Fruit fly (Drosophila melanogaster) whole organism, embryonic: ENCODE data around the gene DIP-eta.

ENCODE experiments used
- Antp ChIP-seq: fragments of 200-800 bp; sonication (Bioruptor generic); optimal IDR thresholded peaks from 3 replicates; lab custom pipeline; 2016; ENCODE audit warnings: missing biosample characterization, missing genetic modification characterization
- CG10431 ChIP-seq: fragments of 200-800 bp; sonication (Bioruptor generic); optimal IDR thresholded peaks from 3 replicates; lab custom pipeline; 2018; ENCODE audit warnings: missing biosample characterization, mild to moderate bottlenecking, missing genetic modification characterization
- CG11093 ChIP-seq: fragments of 200-800 bp; sonication (Bioruptor generic); IDR thresholded peaks from 3 replicates; pipeline ENCODE4 v1.3.6; 2022; ENCODE audit warnings: missing biosample characterization, missing genetic modification characterization
- CG11456 ChIP-seq: fragments of 200-800 bp; sonication (Bioruptor generic); IDR thresholded peaks from 3 replicates; pipeline ENCODE4 v1.3.6; 2022; ENCODE audit warnings: missing biosample characterization, missing genetic modification characterization
- CG12769 ChIP-seq: fragments of 200-800 bp; sonication (Bioruptor generic); optimal IDR thresholded peaks from 2 replicates; lab custom pipeline; 2019; ENCODE audit warnings: missing biosample characterization, mild to moderate bottlenecking, missing genetic modification characterization, moderate library complexity
- CG15269 ChIP-seq: fragments of 200-800 bp; sonication (Bioruptor generic); optimal IDR thresholded peaks from 2 replicates; lab custom pipeline; 2018; ENCODE audit warnings: missing biosample characterization, mild to moderate bottlenecking, missing genetic modification characterization, moderate library complexity
- CG15514 ChIP-seq: fragments of 200-800 bp; sonication (Bioruptor generic); optimal IDR thresholded peaks from 3 replicates; lab custom pipeline; 2017; ENCODE audit warnings: missing biosample characterization, missing genetic modification characterization, mild to moderate bottlenecking, moderate library complexity, missing genetic modification reagents
- CG1603 ChIP-seq: fragments of 200-800 bp; sonication (Bioruptor generic); optimal IDR thresholded peaks from 2 replicates; lab custom pipeline; 2019; ENCODE audit warnings: missing biosample characterization, mild to moderate bottlenecking, missing genetic modification characterization, moderate library complexity
- CG30020 ChIP-seq: fragments of 200-800 bp; optimal IDR thresholded peaks from 2 replicates; lab custom pipeline; 2019; ENCODE audit warnings: missing biosample characterization, mild to moderate bottlenecking, missing genetic modification characterization, moderate library complexity
- CG32767 ChIP-seq: fragments of 200-800 bp; sonication (Bioruptor generic); IDR thresholded peaks from 2 replicates; pipeline ENCODE4 v1.3.6; 2022; ENCODE audit warnings: missing biosample characterization, missing genetic modification characterization
- CG32772 ChIP-seq: fragments of 200-800 bp; sonication (Bioruptor generic); IDR thresholded peaks from 2 replicates; pipeline ENCODE4 v1.3.6; 2022; ENCODE audit warnings: missing biosample characterization, missing genetic modification characterization
- CG3726 ChIP-seq: fragments of 200-800 bp; sonication (Bioruptor generic); IDR thresholded peaks from 3 replicates; pipeline ENCODE4, ENCODE4 v1.3.6; 2022; ENCODE audit warnings: missing biosample characterization, missing genetic modification characterization
- CG4730 ChIP-seq: fragments of 200-800 bp; sonication (Bioruptor generic); IDR thresholded peaks from 2 replicates; pipeline ENCODE4 v1.3.6; 2022; ENCODE audit warnings: missing biosample characterization, missing genetic modification characterization
- CG5180 ChIP-seq: fragments of 200-800 bp; sonication (Bioruptor generic); optimal IDR thresholded peaks from 3 replicates; lab custom pipeline; 2017; ENCODE audit warnings: missing biosample characterization, missing genetic modification characterization, mild to moderate bottlenecking, moderate library complexity, missing genetic modification reagents
- CG6175 ChIP-seq: fragments of 200-800 bp; sonication (Bioruptor generic); IDR thresholded peaks from 3 replicates; pipeline ENCODE4 v1.3.6; 2022; ENCODE audit warnings: missing biosample characterization, missing genetic modification characterization
- CG6765 ChIP-seq: fragments of 200-800 bp; sonication (Bioruptor generic); optimal IDR thresholded peaks from 3 replicates; lab custom pipeline; 2017; ENCODE audit warnings: missing biosample characterization, mild to moderate bottlenecking, missing genetic modification characterization
- CG7786 ChIP-seq: fragments of 200-800 bp; sonication (Bioruptor generic); optimal IDR thresholded peaks from 2 replicates; lab custom pipeline; 2016; ENCODE audit warnings: missing biosample characterization, missing genetic modification characterization
- CG9727 ChIP-seq: fragments of 200-800 bp; sonication (Bioruptor generic); optimal IDR thresholded peaks from 3 replicates; lab custom pipeline; 2017; ENCODE audit warnings: missing biosample characterization, mild to moderate bottlenecking, missing genetic modification characterization
- CrebB ChIP-seq: fragments of 200-800 bp; sonication (Bioruptor generic); optimal IDR thresholded peaks from 3 replicates; lab custom pipeline; 2018; ENCODE audit warnings: missing biosample characterization, mild to moderate bottlenecking, missing genetic modification characterization
- D19A ChIP-seq: fragments of 200-800 bp; optimal IDR thresholded peaks from 3 replicates; lab custom pipeline; 2019; ENCODE audit warnings: missing biosample characterization, mild to moderate bottlenecking, missing genetic modification characterization, moderate library complexity
- Dad ChIP-seq: fragments of 200-800 bp; sonication (Bioruptor generic); optimal IDR thresholded peaks from 3 replicates; lab custom pipeline; 2016; ENCODE audit warnings: missing biosample characterization, missing genetic modification characterization
- Dll ChIP-seq: fragments of 200-800 bp; sonication (Bioruptor generic); IDR thresholded peaks from 4 replicates; pipeline ENCODE4 v1.3.6; 2022; ENCODE audit warnings: missing biosample characterization, missing genetic modification characterization; ENCODE audit not compliant: partially characterized antibody
- HLH54F ChIP-seq: fragments of 200-800 bp; sonication (Bioruptor generic); optimal IDR thresholded peaks from 3 replicates; lab custom pipeline; 2016; ENCODE audit warnings: missing biosample characterization, missing genetic modification characterization
- Hmx ChIP-seq: fragments of 200-800 bp; sonication (Bioruptor generic); optimal IDR thresholded peaks from 2 replicates; lab custom pipeline; 2016; ENCODE audit warnings: missing biosample characterization, missing genetic modification characterization
- Hsf ChIP-seq: fragments of 200-800 bp; sonication (Bioruptor generic); optimal IDR thresholded peaks from 3 replicates; lab custom pipeline; 2016; ENCODE audit warnings: missing biosample characterization, missing genetic modification characterization
- Lpt ChIP-seq: fragments of >200 bp; optimal IDR thresholded peaks from 2 replicates; lab custom pipeline; 2018; ENCODE audit warnings: missing biosample characterization, missing genetic modification characterization
- MTF-1 ChIP-seq: fragments of 200-800 bp; sonication (Bioruptor generic); optimal IDR thresholded peaks from 2 replicates; lab custom pipeline; 2018; ENCODE audit warnings: missing biosample characterization, mild to moderate bottlenecking, missing genetic modification characterization, borderline replicate concordance
- Med ChIP-seq: fragments of 200-800 bp; sonication (Bioruptor generic); peaks from one replicate; lab custom pipeline; 2016; ENCODE audit warnings: missing biosample characterization, missing genetic modification characterization, mild to moderate bottlenecking, inconsistent platforms, moderate library complexity
- NK7.1 ChIP-seq: fragments of 200-800 bp; sonication (Bioruptor generic); optimal IDR thresholded peaks from 3 replicates; lab custom pipeline; 2016; ENCODE audit warnings: missing biosample characterization, missing genetic modification characterization
- Nf-YA ChIP-seq: fragments of 200-800 bp; sonication (Bioruptor generic); IDR thresholded peaks from 2 replicates; pipeline ENCODE4 v1.3.6; 2022; ENCODE audit warnings: missing biosample characterization, missing genetic modification characterization
- Nf-YB ChIP-seq: fragments of 200-800 bp; sonication (Bioruptor generic); optimal IDR thresholded peaks from 3 replicates; lab custom pipeline; 2019; ENCODE audit warnings: missing biosample characterization, mild to moderate bottlenecking, missing genetic modification characterization, moderate library complexity
- Nf-YC ChIP-seq: fragments of 200-800 bp; optimal IDR thresholded peaks from 3 replicates; lab custom pipeline; 2019; ENCODE audit warnings: missing biosample characterization, mild to moderate bottlenecking, missing genetic modification characterization, moderate library complexity
- Rfx ChIP-seq: fragments of 200-800 bp; sonication (Bioruptor generic); IDR thresholded peaks from 2 replicates; pipeline ENCODE4 v1.3.6; 2022; ENCODE audit warnings: missing biosample characterization, missing genetic modification characterization
- Trl ChIP-seq, 3 experiments: fragments of >200 bp in 2 of 3; fragments of 200-800 bp in 1 of 3; sonication (Bioruptor generic) in 1 of 3; optimal IDR thresholded peaks; 2 replicates in 1 of 3; 3 replicates in 2 of 3; lab custom pipeline; 2016 to 2017; ENCODE audit warnings: missing biosample characterization in 1 of 3, missing genetic modification characterization in 1 of 3
- Vsx1 ChIP-seq: fragments of 200-800 bp; sonication (Bioruptor generic); optimal IDR thresholded peaks from 2 replicates; lab custom pipeline; 2017; ENCODE audit warnings: missing biosample characterization, mild to moderate bottlenecking, missing genetic modification characterization, missing genetic modification reagents
- amos ChIP-seq: fragments of 200-800 bp; sonication (Bioruptor generic); IDR thresholded peaks from 2 replicates; pipeline ENCODE4 v1.3.6; 2022; ENCODE audit warnings: missing biosample characterization, missing genetic modification characterization; ENCODE audit not compliant: partially characterized antibody
- aop ChIP-seq: fragments of 200-800 bp; sonication (Bioruptor generic); IDR thresholded peaks from 2 replicates; pipeline ENCODE4 v1.3.6; 2022; ENCODE audit warnings: missing biosample characterization, missing genetic modification characterization
- bowl ChIP-seq: fragments of 200-800 bp; sonication (Bioruptor generic); IDR thresholded peaks from 2 replicates; pipeline ENCODE4 v1.3.6; 2022; ENCODE audit warnings: missing biosample characterization, missing genetic modification characterization
- ci ChIP-seq: fragments of 200-800 bp; sonication (Bioruptor generic); IDR thresholded peaks from 3 replicates; pipeline ENCODE4 v1.3.6; 2022; ENCODE audit warnings: missing biosample characterization, missing genetic modification characterization
- corto ChIP-seq: fragments of 200-800 bp; sonication (Bioruptor generic); optimal IDR thresholded peaks from 2 replicates; lab custom pipeline; 2016; ENCODE audit warnings: missing biosample characterization, mild to moderate bottlenecking, missing genetic modification characterization, moderate library complexity
- danr ChIP-seq: fragments of 200-800 bp; sonication (Bioruptor generic); IDR thresholded peaks from 2 replicates; pipeline ENCODE4 v1.3.6; 2022; ENCODE audit warnings: missing biosample characterization, missing genetic modification characterization
- dmrt99B ChIP-seq: fragments of 200-800 bp; sonication (Bioruptor generic); optimal IDR thresholded peaks from 2 replicates; lab custom pipeline; 2018; ENCODE audit warnings: missing biosample characterization, mild to moderate bottlenecking, missing genetic modification characterization, moderate library complexity
- ewg ChIP-seq: fragments of 200-800 bp; sonication (Bioruptor generic); optimal IDR thresholded peaks from 3 replicates; lab custom pipeline; 2017; ENCODE audit warnings: mild to moderate bottlenecking, missing biosample characterization, missing genetic modification reagents, missing genetic modification characterization
- ftz-f1 ChIP-seq: fragments of 200-800 bp; sonication (Bioruptor generic); optimal IDR thresholded peaks from 2 replicates; lab custom pipeline; 2016; ENCODE audit warnings: missing biosample characterization, missing genetic modification characterization
- gfzf ChIP-seq: fragments of 200-800 bp; sonication (Bioruptor generic); optimal IDR thresholded peaks from 2 replicates; lab custom pipeline; 2016; ENCODE audit warnings: missing biosample characterization, mild to moderate bottlenecking, missing genetic modification characterization, moderate library complexity
- ken ChIP-seq: fragments of 200-800 bp; sonication (Bioruptor generic); IDR thresholded peaks from 3 replicates; pipeline ENCODE4 v1.3.6; 2022; ENCODE audit warnings: missing biosample characterization, missing genetic modification characterization
- klu ChIP-seq: fragments of 200-800 bp; sonication (Bioruptor generic); IDR thresholded peaks from 2 replicates; pipeline ENCODE4 v1.3.6; 2022; ENCODE audit warnings: missing biosample characterization, missing genetic modification characterization
- lab ChIP-seq: fragments of 200-800 bp; sonication (Bioruptor generic); optimal IDR thresholded peaks from 3 replicates; lab custom pipeline; 2017; ENCODE audit warnings: missing biosample characterization, missing genetic modification characterization, mild to moderate bottlenecking, moderate library complexity, missing genetic modification reagents
- luna ChIP-seq: fragments of 200-800 bp; sonication (Bioruptor generic); optimal IDR thresholded peaks from 2 replicates; lab custom pipeline; 2016; ENCODE audit warnings: missing biosample characterization, missing genetic modification characterization
- sqz ChIP-seq: fragments of 200-800 bp; sonication (Bioruptor generic); optimal IDR thresholded peaks from 3 replicates; lab custom pipeline; 2018; ENCODE audit warnings: missing biosample characterization, mild to moderate bottlenecking, missing genetic modification characterization
- wor ChIP-seq: fragments of 200-800 bp; sonication (Bioruptor generic); IDR thresholded peaks from 2 replicates; pipeline ENCODE4 v1.3.6; 2022; ENCODE audit warnings: missing biosample characterization, missing genetic modification characterization

Gene DIP-eta

DNA sequence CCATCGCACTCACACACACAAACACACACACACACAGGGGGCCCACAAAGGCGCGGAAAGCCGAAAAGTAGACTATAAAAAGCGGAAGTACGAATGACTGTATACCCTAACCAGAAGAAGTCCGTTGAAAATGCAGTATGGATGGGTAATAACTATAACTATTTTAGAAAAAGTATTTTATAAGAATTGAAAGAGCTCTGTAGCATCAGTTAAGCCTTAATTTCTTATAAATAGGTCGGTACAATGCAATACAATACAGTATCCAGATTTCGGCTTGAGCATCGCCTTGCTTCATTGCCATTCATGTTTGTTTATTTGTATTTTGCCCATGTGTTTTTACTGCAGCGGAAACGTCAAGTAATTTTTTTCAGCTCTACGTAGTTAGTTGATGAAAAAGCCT lies 48.2 kb downstream of the DIP-eta start (continued):
- TF ChIP-seq Nf-YA (GFP tag; lab: Robert Waterston, UW): no peak
- no peak for TF ChIP-seq aop (GFP tag; lab: Robert Waterston, UW)
- 0 out of 2 replicates have a peak, but pooled peaks have one; percentile 7 for TF ChIP-seq danr
- TF ChIP-seq MTF-1: no peak
- no peak for TF ChIP-seq Hmx
- peak; percentile 31 for TF ChIP-seq Hsf (GFP tag; lab: Kevin White, UChicago)
- TF ChIP-seq bowl (GFP tag; lab: Robert Waterston, UW): no peak
- TF ChIP-seq CG32772 (GFP tag; lab: Robert Waterston, UW): peak; percentile 44
- TF ChIP-seq Dad: no peak
- no peak for TF ChIP-seq Trl (optimal IDR thresholded peaks at IDR 0.05; lab: Kevin White, UChicago)
- peak; percentile 30 for TF ChIP-seq Trl (GFP tag; optimal IDR thresholded peaks at IDR 0.05; lab: Kevin White, UChicago)
- no peak for TF ChIP-seq NK7.1 (GFP tag; lab: Kevin White, UChicago)
- no peak for TF ChIP-seq CrebB (tag; lab: Kevin White, UChicago)
- TF ChIP-seq CG6765 (GFP tag; lab: Kevin White, UChicago): no peak
- TF ChIP-seq ftz-f1 (GFP tag; lab: Kevin White, UChicago): no peak
- TF ChIP-seq Nf-YB (GFP tag; lab: Kevin White, UChicago): no peak
- TF ChIP-seq sqz (GFP tag; lab: Kevin White, UChicago): no peak
- no peak for TF ChIP-seq CG10431 (GFP tag; lab: Kevin White, UChicago)
- TF ChIP-seq ken: no peak
- TF ChIP-seq gfzf (GFP tag; lab: Kevin White, UChicago): no peak
- peak; percentile 70 for TF ChIP-seq Rfx (GFP tag; lab: Robert Waterston, UW)
- TF ChIP-seq D19A (tag; lab: Kevin White, UChicago): peak; percentile 84
- no peak for TF ChIP-seq wor
- no peak for TF ChIP-seq CG12769
- no peak for TF ChIP-seq Nf-YC
- TF ChIP-seq CG6175 (GFP tag; lab: Robert Waterston, UW): no peak
- no peak for TF ChIP-seq CG1603 (tag; lab: Kevin White, UChicago)
- TF ChIP-seq Vsx1 (GFP tag; lab: Kevin White, UChicago): no peak
- peak; percentile 48 for TF ChIP-seq CG15269 (tag; lab: Kevin White, UChicago)
- TF ChIP-seq CG9727 (GFP tag; lab: Kevin White, UChicago): no peak
- TF ChIP-seq corto: no peak
- TF ChIP-seq Antp (GFP tag; lab: Kevin White, UChicago): no peak
- no peak for TF ChIP-seq klu (GFP tag; lab: Robert Waterston, UW)
- TF ChIP-seq dmrt99B (tag; lab: Kevin White, UChicago): peak; percentile 49
- no peak for TF ChIP-seq amos (GFP tag; lab: Robert Waterston, UW)
- no peak for TF ChIP-seq ewg (GFP tag; lab: Kevin White, UChicago)
- TF ChIP-seq ci (GFP tag; lab: Robert Waterston, UW): 0 out of 3 replicates have a peak, but pooled peaks have one; percentile 26
- TF ChIP-seq lab (GFP tag; lab: Kevin White, UChicago): peak; percentile 72
- no peak for TF ChIP-seq CG15514 (GFP tag; lab: Kevin White, UChicago)
- no peak for TF ChIP-seq CG32767 (GFP tag; lab: Robert Waterston, UW)
- no peak for TF ChIP-seq luna (GFP tag; lab: Kevin White, UChicago)
- no peak for TF ChIP-seq CG4730 (GFP tag; lab: Robert Waterston, UW)
- 0 out of 3 replicates have a peak, but pooled peaks have one; percentile 43 for TF ChIP-seq CG11456 (GFP tag; lab: Robert Waterston, UW)
- TF ChIP-seq HLH54F (GFP tag; lab: Kevin White, UChicago): peak; percentile 17
- TF ChIP-seq Med: no peak
- TF ChIP-seq CG30020: no peak
- TF ChIP-seq Lpt (GFP tag; lab: Kevin White, UChicago): no peak
- no peak for TF ChIP-seq CG5180 (GFP tag; lab: Kevin White, UChicago)
- no peak for TF ChIP-seq CG7786 (GFP tag; lab: Kevin White, UChicago)
- no peak; the same call in 2 of the 3 replicates for TF ChIP-seq CG11093 (GFP tag; lab: Robert Waterston, UW)
- no peak for TF ChIP-seq CG3726 (GFP tag; lab: Robert Waterston, UW)
- TF ChIP-seq Dll: no peak
